Fruit fly (Drosophila melanogaster) whole organism, embryonic: ENCODE measurements around the gene CG31174.

Source experiments
- CG1024 ChIP-seq: fragments of 200-800 bp; sonication (Bioruptor generic); IDR thresholded peaks from 2 replicates; pipeline ENCODE4 v1.3.6; 2022; ENCODE audit warnings: missing biosample characterization, missing genetic modification characterization
- CG10366 ChIP-seq: fragments of 200-800 bp; sonication (Bioruptor generic); IDR thresholded peaks from 2 replicates; pipeline ENCODE4 v1.3.6; 2022; ENCODE audit warnings: missing biosample characterization, missing genetic modification characterization
- CG10959 ChIP-seq: fragments of 200-800 bp; sonication (Bioruptor generic); IDR thresholded peaks from 2 replicates; pipeline ENCODE4 v1.3.6; 2022; ENCODE audit warnings: missing biosample characterization, missing genetic modification characterization
- CG12071 ChIP-seq: fragments of 200-800 bp; sonication (Bioruptor generic); optimal IDR thresholded peaks from 3 replicates; lab custom pipeline; 2018; ENCODE audit warnings: missing biosample characterization, mild to moderate bottlenecking, missing genetic modification characterization
- CG12659 ChIP-seq: fragments of 200-800 bp; sonication (Bioruptor generic); optimal IDR thresholded peaks from 3 replicates; lab custom pipeline; 2017; ENCODE audit warnings: mild to moderate bottlenecking, missing biosample characterization, missing genetic modification reagents, missing genetic modification characterization
- CG12942 ChIP-seq: fragments of 200-800 bp; sonication (Bioruptor generic); optimal IDR thresholded peaks from 3 replicates; lab custom pipeline; 2016; ENCODE audit warnings: missing biosample characterization, missing genetic modification characterization
- CG13287 ChIP-seq: fragments of 200-800 bp; sonication (Bioruptor generic); IDR thresholded peaks from 2 replicates; pipeline ENCODE4 v1.3.6; 2022; ENCODE audit warnings: missing biosample characterization, missing genetic modification characterization; ENCODE audit not compliant: partially characterized antibody
- CG13424 ChIP-seq: fragments of 200-800 bp; sonication (Bioruptor generic); optimal IDR thresholded peaks from 2 replicates; lab custom pipeline; 2019; ENCODE audit warnings: missing biosample characterization, mild to moderate bottlenecking, missing genetic modification characterization, moderate library complexity
- CG14965 ChIP-seq: fragments of 200-800 bp; sonication (Bioruptor generic); optimal IDR thresholded peaks from 2 replicates; lab custom pipeline; 2016; ENCODE audit warnings: missing biosample characterization, missing genetic modification characterization, borderline replicate concordance
- CG15601 ChIP-seq: fragments of 200-800 bp; sonication (Bioruptor generic); optimal IDR thresholded peaks from 3 replicates; lab custom pipeline; 2019; ENCODE audit warnings: missing biosample characterization, mild to moderate bottlenecking, missing genetic modification characterization, moderate library complexity
- CG16815 ChIP-seq: fragments of 200-800 bp; sonication (Bioruptor generic); optimal IDR thresholded peaks from 3 replicates; lab custom pipeline; 2017; ENCODE audit warnings: missing biosample characterization, mild to moderate bottlenecking, missing genetic modification characterization
- CG17612 ChIP-seq: fragments of 200-800 bp; sonication (Bioruptor generic); IDR thresholded peaks from 2 replicates; pipeline ENCODE4 v1.3.6; 2022; ENCODE audit warnings: missing biosample characterization, missing genetic modification characterization
- CG31388 ChIP-seq: fragments of 200-800 bp; sonication (Bioruptor generic); optimal IDR thresholded peaks from 2 replicates; lab custom pipeline; 2016; ENCODE audit warnings: missing biosample characterization, missing genetic modification characterization
- CG3281 ChIP-seq: fragments of 200-800 bp; sonication (Bioruptor generic); optimal IDR thresholded peaks from 3 replicates; lab custom pipeline; 2017; ENCODE audit warnings: missing biosample characterization, mild to moderate bottlenecking, missing genetic modification characterization
- CG34224 ChIP-seq: fragments of 200-800 bp; sonication (Bioruptor generic); IDR thresholded peaks from 3 replicates; pipeline ENCODE4 v1.3.6; 2022; ENCODE audit warnings: missing biosample characterization, missing genetic modification characterization; ENCODE audit not compliant: partially characterized antibody
- CG5180 ChIP-seq: fragments of 200-800 bp; sonication (Bioruptor generic); optimal IDR thresholded peaks from 3 replicates; lab custom pipeline; 2017; ENCODE audit warnings: missing biosample characterization, missing genetic modification characterization, mild to moderate bottlenecking, moderate library complexity, missing genetic modification reagents
- CG5953 ChIP-seq: fragments of 200-800 bp; sonication (Bioruptor generic); IDR thresholded peaks from 2 replicates; pipeline ENCODE4 v1.3.6; 2022; ENCODE audit warnings: missing biosample characterization, missing genetic modification characterization
- CG6254 ChIP-seq: fragments of 200-800 bp; sonication (Bioruptor generic); optimal IDR thresholded peaks from 3 replicates; lab custom pipeline; 2017; ENCODE audit warnings: mild to moderate bottlenecking, missing biosample characterization, missing genetic modification reagents, missing genetic modification characterization
- CG6272 ChIP-seq: fragments of 200-800 bp; sonication (Bioruptor generic); IDR thresholded peaks from 2 replicates; pipeline ENCODE4 v1.3.6; 2022; ENCODE audit warnings: missing biosample characterization, missing genetic modification characterization
- CG9437 ChIP-seq: fragments of 200-800 bp; sonication (Bioruptor generic); optimal IDR thresholded peaks from 2 replicates; lab custom pipeline; 2018; ENCODE audit warnings: missing biosample characterization, mild to moderate bottlenecking, missing genetic modification characterization
- CG9817 ChIP-seq: fragments of 200-800 bp; sonication (Bioruptor generic); optimal IDR thresholded peaks from 2 replicates; lab custom pipeline; 2018; ENCODE audit warnings: missing biosample characterization, mild to moderate bottlenecking, missing genetic modification characterization, moderate library complexity
- Chrac-16 ChIP-seq: fragments of 200-800 bp; sonication (Bioruptor generic); optimal IDR thresholded peaks from 3 replicates; lab custom pipeline; 2016; ENCODE audit warnings: missing biosample characterization, missing genetic modification characterization
- CrebB ChIP-seq: fragments of 200-800 bp; sonication (Bioruptor generic); optimal IDR thresholded peaks from 3 replicates; lab custom pipeline; 2018; ENCODE audit warnings: missing biosample characterization, mild to moderate bottlenecking, missing genetic modification characterization
- Ets65A ChIP-seq: fragments of 200-800 bp; sonication (Bioruptor generic); peaks from one replicate; lab custom pipeline; 2016; ENCODE audit warnings: missing biosample characterization, missing genetic modification characterization
- Hmx ChIP-seq: fragments of 200-800 bp; sonication (Bioruptor generic); optimal IDR thresholded peaks from 2 replicates; lab custom pipeline; 2016; ENCODE audit warnings: missing biosample characterization, missing genetic modification characterization
- Kr ChIP-seq: fragments of 200-800 bp; sonication (Bioruptor generic); optimal IDR thresholded peaks from 2 replicates; lab custom pipeline; 2017; ENCODE audit warnings: missing biosample characterization, mild to moderate bottlenecking, missing genetic modification characterization
- Lpt ChIP-seq: fragments of >200 bp; optimal IDR thresholded peaks from 2 replicates; lab custom pipeline; 2018; ENCODE audit warnings: missing biosample characterization, missing genetic modification characterization
- Max ChIP-seq: fragments of 200-800 bp; sonication (Bioruptor generic); optimal IDR thresholded peaks from 2 replicates; lab custom pipeline; 2016; ENCODE audit warnings: missing biosample characterization, mild to moderate bottlenecking, missing genetic modification characterization
- NFAT ChIP-seq: fragments of 200-800 bp; sonication (Bioruptor generic); IDR thresholded peaks from 2 replicates; pipeline ENCODE4 v1.3.6; 2022; ENCODE audit warnings: missing biosample characterization, missing genetic modification characterization
- Oli ChIP-seq: fragments of 200-800 bp; sonication (Bioruptor generic); optimal IDR thresholded peaks from 2 replicates; lab custom pipeline; 2018; ENCODE audit warnings: missing biosample characterization, mild to moderate bottlenecking, missing genetic modification characterization, moderate library complexity
- Sox102F ChIP-seq: fragments of 200-800 bp; sonication (Bioruptor generic); optimal IDR thresholded peaks from 2 replicates; lab custom pipeline; 2018; ENCODE audit warnings: missing biosample characterization, mild to moderate bottlenecking, missing genetic modification characterization, moderate library complexity
- ato ChIP-seq: fragments of 200-800 bp; sonication (Bioruptor generic); IDR thresholded peaks from 2 replicates; pipeline ENCODE4 v1.3.6; 2022; ENCODE audit warnings: missing biosample characterization, missing genetic modification characterization; ENCODE audit not compliant: partially characterized antibody
- bsh ChIP-seq, 2 experiments: fragments of 200-800 bp; sonication (Bioruptor generic); optimal IDR thresholded peaks; 2 replicates each; lab custom pipeline; 2017 to 2018; ENCODE audit warnings: mild to moderate bottlenecking in 2 of 2, missing biosample characterization in 2 of 2, missing genetic modification characterization in 2 of 2, moderate library complexity in 1 of 2
- ewg ChIP-seq: fragments of 200-800 bp; sonication (Bioruptor generic); optimal IDR thresholded peaks from 3 replicates; lab custom pipeline; 2017; ENCODE audit warnings: mild to moderate bottlenecking, missing biosample characterization, missing genetic modification reagents, missing genetic modification characterization
- gsb-n ChIP-seq: fragments of 200-800 bp; sonication (Bioruptor generic); optimal IDR thresholded peaks from 3 replicates; lab custom pipeline; 2018; ENCODE audit warnings: missing biosample characterization, mild to moderate bottlenecking, missing genetic modification characterization
- her ChIP-seq: fragments of 200-800 bp; sonication (Bioruptor generic); optimal IDR thresholded peaks from 2 replicates; lab custom pipeline; 2016; ENCODE audit warnings: missing biosample characterization, missing genetic modification characterization
- hkb ChIP-seq, 2 experiments: fragments of 200-800 bp in 1 of 2; fragments of >200 bp in 1 of 2; sonication (Bioruptor generic) in 1 of 2; IDR thresholded peaks in 1 of 2; optimal IDR thresholded peaks in 1 of 2; 2 replicates each; pipeline versions ENCODE4 v1.3.6 to Lab custom; 2017 to 2022; ENCODE audit warnings: missing biosample characterization in 1 of 2, missing genetic modification characterization in 1 of 2
- inv ChIP-seq: fragments of 200-800 bp; sonication (Bioruptor generic); IDR thresholded peaks from 2 replicates; pipeline ENCODE4 v1.3.6; 2022; ENCODE audit warnings: missing biosample characterization, missing genetic modification characterization; ENCODE audit not compliant: partially characterized antibody
- lov ChIP-seq, 2 experiments: fragments of 200-800 bp in 1 of 2; fragments of >200 bp in 1 of 2; sonication (Bioruptor generic) in 1 of 2; IDR thresholded peaks in 1 of 2; optimal IDR thresholded peaks in 1 of 2; 2 replicates in 1 of 2; 3 replicates in 1 of 2; pipeline versions ENCODE4 v1.3.6 to Lab custom; 2017 to 2022; ENCODE audit warnings: missing biosample characterization in 1 of 2, missing genetic modification characterization in 1 of 2
- maf-S ChIP-seq: fragments of 200-800 bp; sonication (Bioruptor generic); optimal IDR thresholded peaks from 2 replicates; lab custom pipeline; 2016; ENCODE audit warnings: missing biosample characterization, missing genetic modification characterization
- mam ChIP-seq: fragments of 200-800 bp; sonication (Bioruptor generic); optimal IDR thresholded peaks from 3 replicates; lab custom pipeline; 2016; ENCODE audit warnings: missing biosample characterization, missing genetic modification characterization
- mirr ChIP-seq: fragments of 200-800 bp; sonication (Bioruptor generic); optimal IDR thresholded peaks from 3 replicates; lab custom pipeline; 2018; ENCODE audit warnings: missing biosample characterization, mild to moderate bottlenecking, missing genetic modification characterization
- schlank ChIP-seq: fragments of 200-800 bp; sonication (Bioruptor generic); optimal IDR thresholded peaks from 2 replicates; lab custom pipeline; 2018; ENCODE audit warnings: missing biosample characterization, mild to moderate bottlenecking, missing genetic modification characterization
- slp2 ChIP-seq: fragments of 200-800 bp; sonication (Bioruptor generic); optimal IDR thresholded peaks from 2 replicates; lab custom pipeline; 2016; ENCODE audit warnings: missing biosample characterization, missing genetic modification characterization
- stwl ChIP-seq: fragments of 200-800 bp; sonication (Bioruptor generic); optimal IDR thresholded peaks from 3 replicates; lab custom pipeline; 2018; ENCODE audit warnings: missing biosample characterization, mild to moderate bottlenecking, missing genetic modification characterization, moderate library complexity
- unc-4 ChIP-seq: fragments of 200-800 bp; sonication (Bioruptor generic); IDR thresholded peaks from 2 replicates; pipeline ENCODE4 v1.3.6; 2022; ENCODE audit warnings: missing biosample characterization, missing genetic modification characterization; ENCODE audit not compliant: partially characterized antibody
- vnd ChIP-seq: fragments of 200-800 bp; sonication (Bioruptor generic); IDR thresholded peaks from 3 replicates; pipeline ENCODE4 v1.3.6; 2022; ENCODE audit warnings: missing biosample characterization, missing genetic modification characterization; ENCODE audit not compliant: partially characterized antibody

CG31174 gene

DNA sequence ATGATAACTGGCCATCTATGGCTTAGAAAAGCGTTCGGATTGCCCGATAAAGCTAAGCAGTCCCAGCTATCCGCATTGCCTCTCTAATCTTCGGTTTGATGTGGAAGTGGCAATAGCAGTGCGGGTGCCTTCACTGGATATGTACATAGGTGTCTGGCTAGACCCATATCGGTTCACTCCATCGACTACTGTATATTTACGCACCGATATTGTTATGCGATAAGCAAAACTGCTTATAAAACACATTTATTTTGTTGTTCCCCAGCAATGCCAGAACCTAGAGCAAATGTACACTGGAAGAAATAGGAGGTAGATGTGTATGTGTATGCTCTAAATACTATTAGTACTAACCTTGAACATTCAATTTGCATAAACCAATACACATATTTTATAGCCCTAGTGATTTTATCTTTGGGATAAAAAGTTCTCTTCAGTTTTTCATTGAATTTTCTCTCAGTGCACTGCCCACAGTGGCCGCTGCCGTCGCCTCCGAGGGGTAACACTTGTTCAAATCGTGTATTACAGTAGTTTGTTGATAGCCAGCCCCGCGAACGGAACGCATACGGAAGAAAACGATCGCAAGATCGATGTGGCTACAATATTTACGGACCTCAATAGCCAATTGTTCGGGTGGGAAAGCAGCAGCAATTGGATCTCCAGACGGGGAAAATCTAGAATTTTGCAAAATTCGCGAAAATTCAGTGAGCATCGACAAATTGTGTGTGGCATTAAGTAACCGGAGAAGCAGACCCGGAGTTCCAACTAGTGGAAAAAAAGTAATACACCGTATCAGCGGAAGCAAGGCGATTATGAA is 1.1 kb upstream of the CG31174 start, which contains the start of gene CG31431 (continued):
- TF ChIP-seq CG6254 (peak; percentile 89), bsh (GFP tag; optimal IDR thresholded peaks at IDR 0.05; lab: Kevin White, UChicago) (peak; percentile 57 to 97), mirr (GFP tag; lab: Kevin White, UChicago) (peak; percentile 98), lov (optimal IDR thresholded peaks at IDR 0.05; lab: Kevin White, UChicago) (no peak), lov (GFP tag; IDR thresholded peaks at IDR 0.05; lab: Robert Waterston, UW) (peak; percentile 95), unc-4 (GFP tag; lab: Robert Waterston, UW) (no peak), CG12071 (GFP tag; lab: Kevin White, UChicago) (peak; percentile 97), stwl (tag; lab: Kevin White, UChicago) (peak; percentile 43), CG10366 (GFP tag; lab: Robert Waterston, UW) (peak; percentile 97), Chrac-16 (GFP tag; lab: Kevin White, UChicago) (peak; percentile 96), Lpt (GFP tag; lab: Kevin White, UChicago) (no peak), maf-S (GFP tag; lab: Kevin White, UChicago) (peak; percentile 97), CG12659 (GFP tag; lab: Kevin White, UChicago) (peak; percentile 98), CG12942 (peak; percentile 95), Sox102F (peak; percentile 96), schlank (tag; lab: Kevin White, UChicago) (peak; percentile 97), NFAT (GFP tag; lab: Robert Waterston, UW) (peak; percentile 97), CG6272 (GFP tag; lab: Robert Waterston, UW) (peak; percentile 94), mam (GFP tag; lab: Kevin White, UChicago) (peak; percentile 98), ewg (GFP tag; lab: Kevin White, UChicago) (peak; percentile 90), hkb (optimal IDR thresholded peaks at IDR 0.05; lab: Kevin White, UChicago) (no peak), hkb (GFP tag; IDR thresholded peaks at IDR 0.05; lab: Robert Waterston, UW) (peak; percentile 98), CG31388 (GFP tag; lab: Kevin White, UChicago) (peak; percentile 96), CG1024 (peak; percentile 88), CG34224 (no peak), Hmx (peak; percentile 92), Kr (GFP tag; lab: Kevin White, UChicago) (peak; percentile 43), CG16815 (GFP tag; lab: Kevin White, UChicago) (peak; percentile 92), inv (no peak), CG13287 (GFP tag; lab: Robert Waterston, UW) (no peak), ato (GFP tag; lab: Robert Waterston, UW) (no peak), Ets65A (peak; percentile 99), CG14965 (peak; percentile 85), CG9817 (peak; percentile 97), CG5180 (GFP tag; lab: Kevin White, UChicago) (peak; percentile 89), CG10959 (GFP tag; lab: Robert Waterston, UW) (peak; percentile 95), Max (peak; percentile 94), CG17612 (GFP tag; lab: Robert Waterston, UW) (peak; percentile 93), CG13424 (peak; percentile 97), slp2 (peak; percentile 95), vnd (GFP tag; lab: Robert Waterston, UW) (no peak), gsb-n (tag; lab: Kevin White, UChicago) (peak; percentile 93), CG15601 (peak; percentile 90), CG5953 (peak; percentile 86), CrebB (tag; lab: Kevin White, UChicago) (peak; percentile 97), Oli (tag; lab: Kevin White, UChicago) (peak; percentile 96), CG3281 (GFP tag; lab: Kevin White, UChicago) (peak; percentile 98), CG9437 (GFP tag; lab: Kevin White, UChicago) (peak; percentile 90), her (GFP tag; lab: Kevin White, UChicago) (peak; percentile 96)
